Worm (Caenorhabditis elegans) whole organism, L4 larva: Measurements from ENCODE around the gene C34C12.12.

Source experiments
- D1046.2 ChIP-seq: fragments of 200-800 bp; sonication (Bioruptor generic); IDR thresholded peaks from 2 replicates; pipeline ENCODE4 v1.3.6; 2022; ENCODE audit warnings: missing genetic modification characterization, missing compliant biosample characterization
- T20F7.1 ChIP-seq: fragments of 200-800 bp; sonication (Bioruptor generic); optimal IDR thresholded peaks from 2 replicates; lab custom pipeline; 2018; ENCODE audit warnings: mild to moderate bottlenecking, missing genetic modification characterization, missing compliant biosample characterization
- ZK337.2 ChIP-seq: fragments of 200-800 bp; sonication (Bioruptor generic); IDR thresholded peaks from 2 replicates; pipeline ENCODE4 v1.3.6; 2022; ENCODE audit warnings: missing genetic modification reagents, missing genetic modification characterization, missing compliant biosample characterization
- aly-2 ChIP-seq: sonication (generic microtip); optimal IDR thresholded peaks from 2 replicates; lab custom pipeline; 2018; ENCODE audit warnings: missing biosample characterization, missing genetic modification characterization
- attf-4 ChIP-seq: sonication (generic microtip); optimal IDR thresholded peaks from 3 replicates; lab custom pipeline; 2017; ENCODE audit warnings: missing biosample characterization, missing genetic modification characterization
- ceh-20 ChIP-seq: fragments of 200-800 bp; sonication (Bioruptor generic); IDR thresholded peaks from 2 replicates; pipeline ENCODE4 v1.3.6; 2022; ENCODE audit warnings: missing genetic modification reagents, missing genetic modification characterization, missing compliant biosample characterization
- ceh-32 ChIP-seq: sonication (generic microtip); optimal IDR thresholded peaks from 2 replicates; lab custom pipeline; 2016; ENCODE audit warnings: mild to moderate bottlenecking, missing genetic modification characterization, missing compliant biosample characterization; ENCODE audit not compliant: poor library complexity
- ceh-44 ChIP-seq: fragments of 200-800 bp; sonication (Bioruptor generic); IDR thresholded peaks from 2 replicates; pipeline ENCODE4 v1.3.6; 2022; ENCODE audit warnings: missing genetic modification reagents, missing genetic modification characterization, missing compliant biosample characterization
- ceh-82 ChIP-seq: sonication (generic microtip); optimal IDR thresholded peaks from 2 replicates; lab custom pipeline; 2017; ENCODE audit warnings: missing biosample characterization, missing genetic modification characterization
- ces-1 ChIP-seq: fragments of 150-350 bp; sonication (generic microtip); optimal IDR thresholded peaks from 4 replicates; lab custom pipeline; 2014; ENCODE audit warnings: missing biosample characterization, missing genetic modification reagents, missing genetic modification characterization
- cey-2 ChIP-seq: sonication (generic microtip); optimal IDR thresholded peaks from 3 replicates; lab custom pipeline; 2017; ENCODE audit warnings: missing genetic modification characterization, mild to moderate bottlenecking, missing compliant biosample characterization, antibody characterized with exemption, borderline replicate concordance; ENCODE audit not compliant: insufficient read depth
- ctbp-1 ChIP-seq: fragments of 200-800 bp; sonication (Bioruptor generic); IDR thresholded peaks from 2 replicates; pipeline ENCODE4 v1.3.6; 2022; ENCODE audit warnings: missing genetic modification reagents, missing genetic modification characterization, missing compliant biosample characterization
- daf-16 ChIP-seq, 3 experiments: sonication (generic microtip); optimal IDR thresholded peaks; 2 replicates each; lab custom pipeline; 2016 to 2017; ENCODE audit warnings: missing genetic modification characterization in 3 of 3, missing genetic modification reagents in 3 of 3, mild to moderate bottlenecking in 2 of 3, missing compliant biosample characterization in 2 of 3, missing biosample characterization in 1 of 3, moderate library complexity in 1 of 3
- dmd-6 ChIP-seq: fragments of 200-800 bp; sonication (Bioruptor generic); IDR thresholded peaks from 2 replicates; pipeline ENCODE4 v1.3.6; 2022; ENCODE audit warnings: missing genetic modification reagents, missing genetic modification characterization, missing compliant biosample characterization
- dpl-1 ChIP-seq: fragments of 150-350 bp; optimal IDR thresholded peaks from 2 replicates; lab custom pipeline; 2014; ENCODE audit warnings: missing biosample characterization, missing genetic modification reagents, missing genetic modification characterization
- duxl-1 ChIP-seq: sonication (generic microtip); optimal IDR thresholded peaks from 2 replicates; lab custom pipeline; 2016; ENCODE audit warnings: mild to moderate bottlenecking, missing genetic modification characterization, moderate library complexity, missing compliant biosample characterization; ENCODE audit not compliant: poor library complexity
- dve-1 ChIP-seq: sonication (generic microtip); optimal IDR thresholded peaks from 2 replicates; lab custom pipeline; 2017; ENCODE audit warnings: antibody characterized with exemption, mild to moderate bottlenecking, missing genetic modification characterization, missing compliant biosample characterization; ENCODE audit not compliant: insufficient read depth
- fkh-10 ChIP-seq: fragments of 150-350 bp; optimal IDR thresholded peaks from 2 replicates; lab custom pipeline; 2014; ENCODE audit warnings: missing biosample characterization, missing genetic modification reagents, missing genetic modification characterization
- fos-1 ChIP-seq: fragments of 150-350 bp; optimal IDR thresholded peaks from 2 replicates; lab custom pipeline; 2014; ENCODE audit warnings: missing biosample characterization, missing genetic modification characterization
- gei-8 ChIP-seq: fragments of 200-800 bp; sonication (Bioruptor generic); optimal IDR thresholded peaks from 2 replicates; lab custom pipeline; 2018; ENCODE audit warnings: mild to moderate bottlenecking, missing genetic modification characterization, missing compliant biosample characterization
- hif-1 ChIP-seq, 2 experiments: sonication (generic microtip); optimal IDR thresholded peaks; 2 replicates each; lab custom pipeline; 2016 to 2017; ENCODE audit warnings: missing compliant biosample characterization in 2 of 2, missing genetic modification characterization in 2 of 2, missing genetic modification reagents in 2 of 2, missing genotype in 2 of 2, mild to moderate bottlenecking in 1 of 2
- hlh-30 ChIP-seq: sonication (generic microtip); optimal IDR thresholded peaks from 2 replicates; lab custom pipeline; 2017; ENCODE audit warnings: antibody characterized with exemption, mild to moderate bottlenecking, missing genetic modification characterization, missing compliant biosample characterization; ENCODE audit not compliant: insufficient read depth
- lim-7 ChIP-seq: fragments of 200-800 bp; sonication (Bioruptor generic); IDR thresholded peaks from 2 replicates; pipeline ENCODE4 v1.3.6; 2022; ENCODE audit warnings: missing genetic modification characterization, missing compliant biosample characterization
- lin-1 ChIP-seq: fragments of 200-800 bp; sonication (Bioruptor generic); IDR thresholded peaks from 2 replicates; pipeline ENCODE4 v1.3.6; 2022; ENCODE audit warnings: missing genetic modification reagents, missing genetic modification characterization, missing compliant biosample characterization
- lin-15B ChIP-seq: fragments of 150-350 bp; sonication (generic microtip); optimal IDR thresholded peaks from 3 replicates; lab custom pipeline; 2014; ENCODE audit warnings: missing biosample characterization, missing genetic modification characterization
- lin-38 ChIP-seq: fragments of 200-800 bp; sonication (Bioruptor generic); IDR thresholded peaks from 2 replicates; pipeline ENCODE4 v1.3.6; 2022; ENCODE audit warnings: missing genetic modification reagents, missing genetic modification characterization, missing compliant biosample characterization
- lin-39 ChIP-seq: fragments of 150-350 bp; optimal IDR thresholded peaks from 2 replicates; lab custom pipeline; 2014; ENCODE audit warnings: missing biosample characterization, missing genetic modification reagents, missing genetic modification characterization
- madf-5 ChIP-seq, 2 experiments: fragments of 200-800 bp; sonication (Bioruptor generic); IDR thresholded peaks; 2 replicates each; pipeline ENCODE4 v1.3.6; 2022; ENCODE audit warnings: missing compliant biosample characterization in 2 of 2, missing genetic modification characterization in 2 of 2
- madf-9 ChIP-seq: fragments of 200-800 bp; sonication (Bioruptor generic); conservative IDR thresholded peaks from 2 replicates; pipeline ENCODE4 v1.3.6; 2022; ENCODE audit warnings: missing genetic modification reagents, missing genetic modification characterization, missing compliant biosample characterization
- mes-2 ChIP-seq: sonication (generic microtip); optimal IDR thresholded peaks from 2 replicates; lab custom pipeline; 2016; ENCODE audit warnings: missing genotype, mild to moderate bottlenecking, missing genetic modification characterization, missing compliant biosample characterization; ENCODE audit not compliant: poor library complexity, severe bottlenecking
- mxl-2 ChIP-seq: fragments of 200-800 bp; sonication (Bioruptor generic); conservative IDR thresholded peaks from 2 replicates; pipeline ENCODE4 v1.3.6; 2022; ENCODE audit warnings: missing genetic modification reagents, missing genetic modification characterization, missing compliant biosample characterization
- nhr-10 ChIP-seq: fragments of 150-350 bp; optimal IDR thresholded peaks from 2 replicates; lab custom pipeline; 2014; ENCODE audit warnings: missing biosample characterization, missing genetic modification characterization
- nhr-11 ChIP-seq: fragments of 150-350 bp; optimal IDR thresholded peaks from 2 replicates; lab custom pipeline; 2014; ENCODE audit warnings: missing biosample characterization, missing genetic modification characterization
- nhr-25 ChIP-seq: sonication (generic microtip); optimal IDR thresholded peaks from 2 replicates; lab custom pipeline; 2017; ENCODE audit warnings: missing genetic modification characterization, mild to moderate bottlenecking, missing compliant biosample characterization, antibody characterized with exemption, moderate library complexity, borderline replicate concordance; ENCODE audit not compliant: insufficient read depth
- nhr-41 ChIP-seq: fragments of 200-800 bp; sonication (Bioruptor generic); IDR thresholded peaks from 2 replicates; pipeline ENCODE4 v1.3.6; 2022; ENCODE audit warnings: missing genetic modification reagents, missing genetic modification characterization, missing compliant biosample characterization
- pha-4 ChIP-seq, 2 experiments: fragments of 150-350 bp in 1 of 2; fragments of 200-800 bp in 1 of 2; sonication (Bioruptor generic) in 1 of 2; IDR thresholded peaks in 1 of 2; optimal IDR thresholded peaks in 1 of 2; 2 replicates each; pipeline versions ENCODE4 v1.3.6 to Lab custom; 2014 to 2022; ENCODE audit warnings: missing genetic modification characterization in 2 of 2, missing genetic modification reagents in 2 of 2, missing biosample characterization in 1 of 2, missing compliant biosample characterization in 1 of 2
- pqm-1 ChIP-seq: sonication (generic microtip); optimal IDR thresholded peaks from 2 replicates; lab custom pipeline; 2017; ENCODE audit warnings: missing biosample characterization, missing genetic modification characterization
- rbr-2 ChIP-seq: sonication (generic microtip); optimal IDR thresholded peaks from 2 replicates; lab custom pipeline; 2016; ENCODE audit warnings: missing genotype, missing genetic modification characterization, missing compliant biosample characterization
- saeg-2 ChIP-seq: fragments of 200-800 bp; sonication (Bioruptor generic); IDR thresholded peaks from 2 replicates; pipeline ENCODE4 v1.3.6; 2022; ENCODE audit warnings: missing genetic modification reagents, missing genetic modification characterization, missing compliant biosample characterization
- skn-1 ChIP-seq: fragments of 150-350 bp; optimal IDR thresholded peaks from 2 replicates; lab custom pipeline; 2014; ENCODE audit warnings: missing biosample characterization, missing genetic modification characterization
- spr-1 ChIP-seq: sonication (generic microtip); optimal IDR thresholded peaks from 2 replicates; lab custom pipeline; 2016; ENCODE audit warnings: mild to moderate bottlenecking, missing genetic modification characterization, missing compliant biosample characterization
- spr-3 ChIP-seq: fragments of 200-800 bp; sonication (Bioruptor generic); optimal IDR thresholded peaks from 2 replicates; lab custom pipeline; 2018; ENCODE audit warnings: mild to moderate bottlenecking, missing genetic modification characterization, missing compliant biosample characterization
- unc-130 ChIP-seq: sonication (generic microtip); optimal IDR thresholded peaks from 2 replicates; lab custom pipeline; 2016; ENCODE audit warnings: missing genetic modification reagents, missing genetic modification characterization, missing compliant biosample characterization
- zag-1 ChIP-seq: fragments of 150-350 bp; optimal IDR thresholded peaks from 2 replicates; lab custom pipeline; 2014; ENCODE audit warnings: missing biosample characterization, missing genetic modification characterization
- zfp-3 ChIP-seq: fragments of 200-800 bp; sonication (Bioruptor generic); conservative IDR thresholded peaks from 2 replicates; pipeline ENCODE4 v1.3.6; 2022; ENCODE audit warnings: missing genetic modification reagents, missing genetic modification characterization, missing compliant biosample characterization
- zip-11 ChIP-seq: fragments of 200-800 bp; sonication (Bioruptor generic); IDR thresholded peaks from 2 replicates; pipeline ENCODE4 v1.3.6; 2022; ENCODE audit warnings: missing genetic modification characterization, missing compliant biosample characterization
- ztf-11 ChIP-seq: fragments of 150-350 bp; optimal IDR thresholded peaks from 2 replicates; lab custom pipeline; 2014; ENCODE audit warnings: missing biosample characterization, missing genetic modification characterization
- ztf-7 ChIP-seq: fragments of 150-350 bp; optimal IDR thresholded peaks from 2 replicates; lab custom pipeline; 2014; ENCODE audit warnings: missing biosample characterization, missing genetic modification characterization

Gene C34C12.12

DNA sequence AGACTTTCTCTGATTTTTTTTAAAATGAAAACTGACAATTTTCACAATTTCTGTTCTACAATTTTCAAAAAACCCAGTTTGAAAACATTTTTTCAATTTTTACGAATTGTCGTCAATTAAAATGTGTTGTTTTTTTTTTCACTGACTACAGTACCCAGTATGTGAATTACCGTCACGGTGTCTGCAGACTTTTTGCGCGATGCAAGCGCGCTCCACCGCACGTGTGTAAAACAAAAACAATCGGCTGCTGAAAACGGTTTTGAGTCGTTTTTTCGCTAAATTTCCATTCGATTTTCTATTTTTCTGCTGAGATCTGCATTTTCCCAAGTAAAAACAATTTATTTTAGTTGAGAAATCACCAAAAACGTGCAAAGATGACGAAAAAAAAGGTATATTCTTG lies 3.2 kb downstream of the C34C12.12 start (continued):
- peak; percentile 96 for TF ChIP-seq fkh-10
- TF ChIP-seq ceh-20, result peak; percentile 98
- no peak for TF ChIP-seq attf-4
- TF ChIP-seq duxl-1 (tag; lab: Kevin White, UChicago), result peak; percentile 93
- no peak for TF ChIP-seq zip-11 (GFP tag; lab: Robert Waterston, UW)
- no peak for TF ChIP-seq ceh-82 (tag; lab: Kevin White, UChicago)
- peak; percentile 98 for TF ChIP-seq mes-2 (tag; lab: Kevin White, UChicago)
- no peak for TF ChIP-seq ztf-11 (tag; lab: Kevin White, UChicago)
- peak; percentile 63 for TF ChIP-seq nhr-10 (tag; lab: Kevin White, UChicago)
- TF ChIP-seq lim-7 (GFP tag; lab: Robert Waterston, UW), result no peak
- TF ChIP-seq ceh-44, result peak; percentile 53; the same call in 1 of the 2 replicates
- TF ChIP-seq lin-15B (tag; lab: Kevin White, UChicago), result peak; percentile 92
- TF ChIP-seq zag-1 (tag; lab: Kevin White, UChicago), result peak; percentile 26
- TF ChIP-seq dmd-6 (GFP tag; lab: Robert Waterston, UW), result peak; percentile 98
- TF ChIP-seq madf-9 (GFP tag; lab: Robert Waterston, UW), result peak; percentile 98
- TF ChIP-seq unc-130 (GFP tag; lab: Kevin White, UChicago), result peak; percentile 76
- TF ChIP-seq hlh-30 (tag; lab: Kevin White, UChicago), result peak; percentile 95
- peak; percentile 97 for TF ChIP-seq dpl-1 (GFP tag; lab: Kevin White, UChicago)
- peak; percentile 97 for TF ChIP-seq zfp-3
- TF ChIP-seq lin-38 (GFP tag; lab: Robert Waterston, UW), result peak; percentile 100
- TF ChIP-seq spr-3 (GFP tag; lab: Kevin White, UChicago), result peak; percentile 87
- TF ChIP-seq saeg-2 (GFP tag; lab: Robert Waterston, UW), result peak; percentile 90
- peak; percentile 94 for TF ChIP-seq spr-1
- TF ChIP-seq pha-4 (GFP tag; IDR thresholded peaks at IDR 0.05; lab: Robert Waterston, UW), result peak; percentile 96
- TF ChIP-seq pha-4 (tag; optimal IDR thresholded peaks at IDR 0.05; lab: Kevin White, UChicago), result peak; percentile 15
- TF ChIP-seq fos-1, result peak; percentile 52
- TF ChIP-seq nhr-25 (tag; lab: Kevin White, UChicago), result peak; percentile 91
- peak; percentile 73 for TF ChIP-seq lin-39 (tag; lab: Kevin White, UChicago)
- TF ChIP-seq ZK337.2 (GFP tag; lab: Robert Waterston, UW), result peak; percentile 91
- peak; percentile 72 to 82; a peak in 2 of 4 replicates for TF ChIP-seq madf-5 (GFP tag; IDR thresholded peaks at IDR 0.05; lab: Robert Waterston, UW)
- peak; percentile 95 for TF ChIP-seq T20F7.1 (GFP tag; lab: Kevin White, UChicago)
- no peak for TF ChIP-seq skn-1 (tag; lab: Kevin White, UChicago)
- TF ChIP-seq daf-16 (GFP tag; optimal IDR thresholded peaks at IDR 0.05; lab: Kevin White, UChicago), result peak; percentile 52 to 90
- peak; percentile 94 for TF ChIP-seq daf-16 (tag; optimal IDR thresholded peaks at IDR 0.05; lab: Kevin White, UChicago)
- TF ChIP-seq cey-2 (tag; lab: Kevin White, UChicago), result no peak
- TF ChIP-seq nhr-11, result peak; percentile 97
- peak; percentile 78 to 87 for TF ChIP-seq hif-1 (tag; optimal IDR thresholded peaks at IDR 0.05; lab: Kevin White, UChicago)
- TF ChIP-seq ztf-7 (tag; lab: Kevin White, UChicago), result peak; percentile 74
- TF ChIP-seq ces-1 (GFP tag; lab: Kevin White, UChicago), result peak; percentile 84
- peak; percentile 91 for TF ChIP-seq lin-1 (GFP tag; lab: Robert Waterston, UW)
- peak; percentile 45 for TF ChIP-seq pqm-1
- TF ChIP-seq nhr-41 (GFP tag; lab: Robert Waterston, UW), result 0 out of 2 replicates have a peak, but pooled peaks have one; percentile 15
- peak; percentile 99 for TF ChIP-seq rbr-2 (tag; lab: Kevin White, UChicago)
- no peak for TF ChIP-seq ceh-32 (tag; lab: Kevin White, UChicago)
- TF ChIP-seq mxl-2 (GFP tag; lab: Robert Waterston, UW), result peak; percentile 56; the same call in 1 of the 2 replicates
- no peak for TF ChIP-seq aly-2 (tag; lab: Kevin White, UChicago)
- TF ChIP-seq ctbp-1 (GFP tag; lab: Robert Waterston, UW), result peak; percentile 95
- TF ChIP-seq D1046.2 (GFP tag; lab: Robert Waterston, UW), result peak; percentile 96
- TF ChIP-seq gei-8, result peak; percentile 15
- peak; percentile 100 for TF ChIP-seq dve-1 (tag; lab: Kevin White, UChicago)
